Worm (Caenorhabditis elegans) whole organism, midembryonic: ENCODE results near the gene ptr-6.
A peak's percentile ranks its signal among the peaks of the same experiment; 100 is the strongest.

ENCODE experiments used
- T22C8.4 ChIP-seq: fragments of 200-800 bp; sonication (Bioruptor generic); IDR thresholded peaks from 2 replicates; pipeline ENCODE4 v1.3.6; 2022; ENCODE audit warnings: missing genetic modification characterization, missing compliant biosample characterization
- cog-1 ChIP-seq: sonication (generic microtip); optimal IDR thresholded peaks from 2 replicates; lab custom pipeline; 2016; ENCODE audit warnings: missing genetic modification characterization, missing compliant biosample characterization
- flt-1 ChIP-seq: fragments of 200-800 bp; sonication (Bioruptor generic); IDR thresholded peaks from 2 replicates; pipeline ENCODE4 v1.3.6; 2022; ENCODE audit warnings: missing genetic modification characterization, missing compliant biosample characterization
- klf-2 ChIP-seq: fragments of 200-800 bp; sonication (Bioruptor generic); conservative IDR thresholded peaks from 2 replicates; pipeline ENCODE4 v1.3.6; 2022; ENCODE audit warnings: missing genetic modification reagents, missing genetic modification characterization, missing compliant biosample characterization
- med-1 ChIP-seq: sonication (generic microtip); optimal IDR thresholded peaks from 2 replicates; lab custom pipeline; 2017; ENCODE audit warnings: missing genetic modification characterization, mild to moderate bottlenecking, missing compliant biosample characterization, antibody characterized with exemption, missing genetic modification reagents; ENCODE audit not compliant: insufficient read depth
- ref-1 ChIP-seq: fragments of 200-800 bp; sonication (Bioruptor generic); conservative IDR thresholded peaks from 2 replicates; pipeline ENCODE4 v1.3.6; 2022; ENCODE audit warnings: missing genetic modification reagents, missing genetic modification characterization, missing compliant biosample characterization
- tab-1 ChIP-seq: fragments of 200-800 bp; sonication (Bioruptor generic); IDR thresholded peaks from 2 replicates; pipeline ENCODE4 v1.3.6; 2022; ENCODE audit warnings: missing genetic modification characterization, missing compliant biosample characterization
- ztf-23 ChIP-seq: fragments of 200-800 bp; sonication (Bioruptor generic); IDR thresholded peaks from 2 replicates; pipeline ENCODE4 v1.3.6; 2022; ENCODE audit warnings: missing genetic modification reagents, missing genetic modification characterization, missing compliant biosample characterization
- ztf-29 ChIP-seq: fragments of 200-800 bp; sonication (Bioruptor generic); IDR thresholded peaks from 2 replicates; pipeline ENCODE4 v1.3.6; 2022; ENCODE audit warnings: missing genetic modification reagents, missing genetic modification characterization, missing compliant biosample characterization

The ptr-6 gene

ce11 chrII:5246791-5247361 is at the start of gene ptr-6:
ptr-6 (minus strand) TSS chrII:5246837.
- TF ChIP-seq ref-1 (GFP tag; lab: Robert Waterston, UW) (no peak), klf-2 (GFP tag; lab: Robert Waterston, UW) (no peak), cog-1 (no peak), T22C8.4 (GFP tag; lab: Robert Waterston, UW) (no peak)

- TF ChIP-seq ref-1 (GFP tag; lab: Robert Waterston, UW) (peak; percentile 67; the same call in 1 of the 2 replicates), klf-2 (GFP tag; lab: Robert Waterston, UW) (peak; percentile 66; the same call in 1 of the 2 replicates), ztf-23 (GFP tag; lab: Robert Waterston, UW) (0 out of 2 replicates have a peak, but pooled peaks have one; percentile 36), ztf-29 (GFP tag; lab: Robert Waterston, UW) (no peak), med-1 (GFP tag; lab: Kevin White, UChicago) (peak; percentile 36), T22C8.4 (GFP tag; lab: Robert Waterston, UW) (peak; percentile 55; the same call in 1 of the 2 replicates), cog-1 (peak; percentile 6), tab-1 (GFP tag; lab: Robert Waterston, UW) (peak; percentile 73), flt-1 (GFP tag; lab: Robert Waterston, UW) (peak; percentile 88)
Observed at ce11 chrII:5293287-5293850, 46.7 kb upstream of the ptr-6 start, which contains the start of gene ZK622.1. ZK622.1 (plus strand) TSS chrII:5293800.

ce11 chrII:5292226-5292752 is 45.7 kb upstream of the ptr-6 start, which contains the start of gene ZK622.4:
ZK622.4 (plus strand) TSS chrII:5292702.
- TF ChIP-seq tab-1 (GFP tag; lab: Robert Waterston, UW) (peak; percentile 94), T22C8.4 (GFP tag; lab: Robert Waterston, UW) (peak; percentile 91), flt-1 (GFP tag; lab: Robert Waterston, UW) (peak; percentile 95), ref-1 (GFP tag; lab: Robert Waterston, UW) (peak; percentile 86), cog-1 (peak; percentile 85), med-1 (GFP tag; lab: Kevin White, UChicago) (peak; percentile 73), klf-2 (GFP tag; lab: Robert Waterston, UW) (peak; percentile 90), ztf-23 (GFP tag; lab: Robert Waterston, UW) (peak; percentile 93), ztf-29 (GFP tag; lab: Robert Waterston, UW) (peak; percentile 82)

ce11 chrII:5291051-5291450 is 44.4 kb upstream of the ptr-6 start:
- TF ChIP-seq T22C8.4 (GFP tag; lab: Robert Waterston, UW): no peak
- TF ChIP-seq med-1 (GFP tag; lab: Kevin White, UChicago): no peak
- no peak for TF ChIP-seq klf-2 (GFP tag; lab: Robert Waterston, UW)
- no peak for TF ChIP-seq cog-1
- TF ChIP-seq tab-1 (GFP tag; lab: Robert Waterston, UW): no peak
- no peak for TF ChIP-seq ztf-29 (GFP tag; lab: Robert Waterston, UW)
- no peak for TF ChIP-seq flt-1 (GFP tag; lab: Robert Waterston, UW)
- TF ChIP-seq ref-1 (GFP tag; lab: Robert Waterston, UW): no peak
- no peak for TF ChIP-seq ztf-23 (GFP tag; lab: Robert Waterston, UW)

- no peak for TF ChIP-seq med-1 (GFP tag; lab: Kevin White, UChicago)
Observed at ce11 chrII:5289142-5289541, 42.5 kb upstream of the ptr-6 start, which contains the start of gene ZK622.5. ZK622.5 (plus strand) TSS chrII:5289442.

ce11 chrII:5285029-5285428 is 38.4 kb upstream of the ptr-6 start, which contains the start of gene gur-5:
gur-5 (plus strand) TSS chrII:5285329.
- TF ChIP-seq cog-1 (no peak), klf-2 (GFP tag; lab: Robert Waterston, UW) (no peak), ref-1 (GFP tag; lab: Robert Waterston, UW) (no peak), ztf-23 (GFP tag; lab: Robert Waterston, UW) (no peak), ztf-29 (GFP tag; lab: Robert Waterston, UW) (no peak), T22C8.4 (GFP tag; lab: Robert Waterston, UW) (no peak), tab-1 (GFP tag; lab: Robert Waterston, UW) (no peak), med-1 (GFP tag; lab: Kevin White, UChicago) (no peak), flt-1 (GFP tag; lab: Robert Waterston, UW) (no peak)

ce11 chrII:5282740-5283281 is 36.2 kb upstream of the ptr-6 start:
- TF ChIP-seq flt-1 (GFP tag; lab: Robert Waterston, UW): no peak
- TF ChIP-seq cog-1: no peak
- no peak for TF ChIP-seq T22C8.4 (GFP tag; lab: Robert Waterston, UW)

ce11 chrII:5282192-5282591 is 35.6 kb upstream of the ptr-6 start, which contains the start of gene pmt-1:
pmt-1 (minus strand) TSS chrII:5282523.
- TF ChIP-seq ref-1 (GFP tag; lab: Robert Waterston, UW) (no peak), T22C8.4 (GFP tag; lab: Robert Waterston, UW) (no peak)

ce11 chrII:5281137-5281536 is 34.5 kb upstream of the ptr-6 start:
- TF ChIP-seq klf-2 (GFP tag; lab: Robert Waterston, UW) (no peak), T22C8.4 (GFP tag; lab: Robert Waterston, UW) (no peak)
